Fruit fly (Drosophila melanogaster): ENCODE results near the gene Zip89B.

The Zip89B gene

dm6 chr3R:16310081-16310493, 4.5 kb downstream of the Zip89B start:
- TF ChIP-seq CG11902 (GFP tag; optimal IDR thresholded peaks at IDR 0.05) (no peak), lz (GFP tag; optimal IDR thresholded peaks at IDR 0.05) (no peak), pdm3 (GFP tag; optimal IDR thresholded peaks at IDR 0.05) (no peak), CG6163 (GFP tag; IDR thresholded peaks at IDR 0.05) (no peak), Gug (GFP tag; IDR thresholded peaks at IDR 0.05) (no peak), CG6792 (GFP tag; optimal IDR thresholded peaks at IDR 0.05) (no peak), Sox14 (GFP tag; optimal IDR thresholded peaks at IDR 0.05) (no peak), salr (GFP tag; optimal IDR thresholded peaks at IDR 0.05) (no peak)

dm6 chr3R:16316747-16317146, 11.2 kb downstream of the Zip89B start:
- TF ChIP-seq CG32006 (GFP tag; optimal IDR thresholded peaks at IDR 0.05): no peak
- TF ChIP-seq CG6163 (GFP tag; IDR thresholded peaks at IDR 0.05): peak; percentile 37; the same call in 2 of the 3 replicates
- no peak for TF ChIP-seq pdm3 (GFP tag; optimal IDR thresholded peaks at IDR 0.05)
- no peak for TF ChIP-seq CG34406 (GFP tag; optimal IDR thresholded peaks at IDR 0.05)
- no peak for TF ChIP-seq esn (GFP tag; optimal IDR thresholded peaks at IDR 0.05)
- TF ChIP-seq CG6276 (GFP tag; optimal IDR thresholded peaks at IDR 0.05): no peak
- peak; percentile 54 for TF ChIP-seq CG6854 (GFP tag; optimal IDR thresholded peaks at IDR 0.05)
- TF ChIP-seq salr (GFP tag; optimal IDR thresholded peaks at IDR 0.05): no peak
- no peak for TF ChIP-seq CG11762 (GFP tag; optimal IDR thresholded peaks at IDR 0.05; ENCODE audit: insufficient read depth)
- TF ChIP-seq Hr38 (GFP tag; optimal IDR thresholded peaks at IDR 0.05): no peak
- TF ChIP-seq CG4318 (GFP tag; optimal IDR thresholded peaks at IDR 0.05): no peak
- no peak for TF ChIP-seq dac (GFP tag; optimal IDR thresholded peaks at IDR 0.05)
- no peak for TF ChIP-seq CG3919 (GFP tag; optimal IDR thresholded peaks at IDR 0.05)
- TF ChIP-seq CG8319 (GFP tag; optimal IDR thresholded peaks at IDR 0.05): no peak
- peak; percentile 44 for TF ChIP-seq Eip75B (GFP tag; optimal IDR thresholded peaks at IDR 0.05)
- no peak for TF ChIP-seq Sox102F (GFP tag; optimal IDR thresholded peaks at IDR 0.05)
- no peak for TF ChIP-seq Met (GFP tag; optimal IDR thresholded peaks at IDR 0.05)
- no peak for TF ChIP-seq Lpt (GFP tag; optimal IDR thresholded peaks at IDR 0.05)
- TF ChIP-seq spab (GFP tag; optimal IDR thresholded peaks at IDR 0.05): no peak
- no peak for TF ChIP-seq OdsH (GFP tag; optimal IDR thresholded peaks at IDR 0.05)
- TF ChIP-seq Ets21C (GFP tag; optimal IDR thresholded peaks at IDR 0.05): no peak
- TF ChIP-seq vri (GFP tag; optimal IDR thresholded peaks at IDR 0.05): no peak
- no peak for TF ChIP-seq Smox (GFP tag; optimal IDR thresholded peaks at IDR 0.05)
- no peak for TF ChIP-seq CG8632 (GFP tag; optimal IDR thresholded peaks at IDR 0.05)
- no peak for TF ChIP-seq CG6792 (GFP tag; optimal IDR thresholded peaks at IDR 0.05)
- TF ChIP-seq CG3032 (tag; optimal IDR thresholded peaks at IDR 0.05): no peak
- TF ChIP-seq CG8119 (GFP tag; IDR thresholded peaks at IDR 0.05): no peak
- TF ChIP-seq Sox15 (GFP tag; optimal IDR thresholded peaks at IDR 0.05): no peak
- peak; percentile 53 for TF ChIP-seq dsx (GFP tag; optimal IDR thresholded peaks at IDR 0.05; ENCODE audit: poor library complexity, severe bottlenecking)
- TF ChIP-seq Hr39 (GFP tag; optimal IDR thresholded peaks at IDR 0.05): no peak
- no peak for TF ChIP-seq CG11294 (GFP tag; IDR thresholded peaks at IDR 0.05)
- TF ChIP-seq CG10669 (GFP tag; optimal IDR thresholded peaks at IDR 0.05): no peak
- TF ChIP-seq Eip93F (GFP tag; optimal IDR thresholded peaks at IDR 0.05): no peak
- TF ChIP-seq svp (GFP tag): no peak
- TF ChIP-seq topi (GFP tag; optimal IDR thresholded peaks at IDR 0.05): no peak
- no peak for TF ChIP-seq fd85E (GFP tag; optimal IDR thresholded peaks at IDR 0.05)
- no peak for TF ChIP-seq lz (GFP tag; optimal IDR thresholded peaks at IDR 0.05)
- no peak for TF ChIP-seq Blimp-1 (GFP tag; optimal IDR thresholded peaks at IDR 0.05)
- TF ChIP-seq CG6808 (GFP tag; optimal IDR thresholded peaks at IDR 0.05): peak; percentile 17
- TF ChIP-seq CG11902 (GFP tag; optimal IDR thresholded peaks at IDR 0.05): no peak
- TF ChIP-seq Sox14 (GFP tag; optimal IDR thresholded peaks at IDR 0.05): no peak
- TF ChIP-seq CG1621 (tag; optimal IDR thresholded peaks at IDR 0.05): peak; percentile 36
- TF ChIP-seq Ets96B (tag; optimal IDR thresholded peaks at IDR 0.05): no peak
- TF ChIP-seq Hr4 (GFP tag; optimal IDR thresholded peaks at IDR 0.05): no peak
- TF ChIP-seq Eip78C (GFP tag): peak; percentile 77
- TF ChIP-seq eg (GFP tag; IDR thresholded peaks at IDR 0.05): no peak
- TF ChIP-seq CG9139 (GFP tag; optimal IDR thresholded peaks at IDR 0.05): peak; percentile 8
- TF ChIP-seq CG15336 (GFP tag; IDR thresholded peaks at IDR 0.05): no peak
- TF ChIP-seq acj6 (GFP tag; optimal IDR thresholded peaks at IDR 0.05): no peak
